Worm (Caenorhabditis elegans) whole organism, late embryonic: ENCODE results near the gene K05F1.1.

Experiments
- C08G9.2 ChIP-seq: sonication (generic microtip); optimal IDR thresholded peaks from 2 replicates; lab custom pipeline; 2016; ENCODE audit warnings: mild to moderate bottlenecking, missing genetic modification characterization, moderate library complexity, missing compliant biosample characterization
- C38D4.7 ChIP-seq: fragments of 200-800 bp; sonication (Bioruptor generic); optimal IDR thresholded peaks from 2 replicates; lab custom pipeline; 2018; ENCODE audit warnings: mild to moderate bottlenecking, missing genetic modification characterization, moderate library complexity, missing compliant biosample characterization
- F13H6.1 ChIP-seq: sonication (generic microtip); optimal IDR thresholded peaks from 2 replicates; lab custom pipeline; 2016; ENCODE audit warnings: missing genetic modification characterization, missing compliant biosample characterization
- K02D7.2 ChIP-seq: sonication (generic microtip); optimal IDR thresholded peaks from 2 replicates; lab custom pipeline; 2017; ENCODE audit warnings: mild to moderate bottlenecking, missing genetic modification characterization, missing compliant biosample characterization
- T23F11.4 ChIP-seq: fragments of 200-800 bp; sonication (Bioruptor generic); optimal IDR thresholded peaks from 2 replicates; lab custom pipeline; 2018; ENCODE audit warnings: mild to moderate bottlenecking, missing genetic modification characterization, missing compliant biosample characterization
- Y22D7AL.16 ChIP-seq: sonication (generic microtip); optimal IDR thresholded peaks from 2 replicates; lab custom pipeline; 2016; ENCODE audit warnings: missing genetic modification characterization, missing compliant biosample characterization
- ama-1 ChIP-seq: fragments of 150-350 bp; optimal IDR thresholded peaks from 2 replicates; lab custom pipeline; 2014
- ceh-14 ChIP-seq: sonication (generic microtip); optimal IDR thresholded peaks from 2 replicates; lab custom pipeline; 2016; ENCODE audit warnings: missing genotype, missing genetic modification characterization, missing compliant biosample characterization
- ceh-18 ChIP-seq: sonication (generic microtip); optimal IDR thresholded peaks from 2 replicates; lab custom pipeline; 2016; ENCODE audit warnings: missing genetic modification characterization, missing compliant biosample characterization
- ceh-19 ChIP-seq: fragments of 200-800 bp; sonication (Bioruptor generic); optimal IDR thresholded peaks from 2 replicates; lab custom pipeline; 2018; ENCODE audit warnings: mild to moderate bottlenecking, missing genetic modification characterization, missing compliant biosample characterization
- ceh-2 ChIP-seq: sonication (generic microtip); optimal IDR thresholded peaks from 2 replicates; lab custom pipeline; 2016; ENCODE audit warnings: missing genotype, missing genetic modification characterization, missing compliant biosample characterization
- ceh-22 ChIP-seq: sonication (generic microtip); optimal IDR thresholded peaks from 2 replicates; lab custom pipeline; 2017; ENCODE audit warnings: missing biosample characterization, missing genetic modification characterization
- ceh-31 ChIP-seq: sonication (generic microtip); optimal IDR thresholded peaks from 2 replicates; lab custom pipeline; 2016; ENCODE audit warnings: missing genetic modification characterization, missing compliant biosample characterization
- ceh-34 ChIP-seq: sonication (generic microtip); optimal IDR thresholded peaks from 2 replicates; lab custom pipeline; 2016; ENCODE audit warnings: mild to moderate bottlenecking, missing genetic modification characterization, missing compliant biosample characterization
- ceh-45 ChIP-seq: fragments of 200-800 bp; sonication (Bioruptor generic); IDR thresholded peaks from 2 replicates; pipeline ENCODE4 v1.3.6; 2022; ENCODE audit warnings: missing genetic modification reagents, missing genetic modification characterization, missing compliant biosample characterization
- ceh-48 ChIP-seq: sonication (generic microtip); optimal IDR thresholded peaks from 2 replicates; lab custom pipeline; 2016; ENCODE audit warnings: missing genetic modification characterization, inconsistent platforms, missing compliant biosample characterization
- ceh-9 ChIP-seq: sonication (generic microtip); optimal IDR thresholded peaks from 2 replicates; lab custom pipeline; 2016; ENCODE audit warnings: mild to moderate bottlenecking, missing genetic modification characterization, inconsistent platforms, missing compliant biosample characterization
- dmd-4 ChIP-seq: sonication (generic microtip); optimal IDR thresholded peaks from 2 replicates; lab custom pipeline; 2016; ENCODE audit warnings: borderline replicate concordance, missing genetic modification characterization, missing compliant biosample characterization
- elt-2 ChIP-seq: sonication (generic microtip); optimal IDR thresholded peaks from 2 replicates; lab custom pipeline; 2016; ENCODE audit warnings: missing genetic modification reagents, missing genetic modification characterization, missing compliant biosample characterization
- elt-4 ChIP-seq: sonication (generic microtip); optimal IDR thresholded peaks from 2 replicates; lab custom pipeline; 2016; ENCODE audit warnings: missing genetic modification characterization, missing compliant biosample characterization
- fkh-10 ChIP-seq: fragments of 150-350 bp; optimal IDR thresholded peaks from 2 replicates; lab custom pipeline; 2014; ENCODE audit warnings: missing biosample characterization, missing genetic modification reagents, missing genetic modification characterization
- hlh-13 ChIP-seq: fragments of 200-800 bp; sonication (Bioruptor generic); optimal IDR thresholded peaks from 2 replicates; lab custom pipeline; 2018; ENCODE audit warnings: mild to moderate bottlenecking, missing genetic modification characterization, missing compliant biosample characterization
- hlh-30 ChIP-seq: sonication (generic microtip); optimal IDR thresholded peaks from 2 replicates; lab custom pipeline; 2017; ENCODE audit warnings: antibody characterized with exemption, missing genetic modification characterization, missing compliant biosample characterization; ENCODE audit not compliant: insufficient read depth
- hlh-8 ChIP-seq: sonication (generic microtip); optimal IDR thresholded peaks from 2 replicates; lab custom pipeline; 2016; ENCODE audit warnings: missing genotype, missing genetic modification characterization, missing compliant biosample characterization
- madf-2 ChIP-seq: sonication (generic microtip); optimal IDR thresholded peaks from 2 replicates; lab custom pipeline; 2017; ENCODE audit warnings: missing genetic modification characterization, missing compliant biosample characterization
- mec-3 ChIP-seq: sonication (generic microtip); optimal IDR thresholded peaks from 2 replicates; lab custom pipeline; 2016; ENCODE audit warnings: borderline replicate concordance, missing genetic modification characterization, missing compliant biosample characterization
- npax-4 ChIP-seq: sonication (generic microtip); optimal IDR thresholded peaks from 2 replicates; lab custom pipeline; 2016; ENCODE audit warnings: missing genetic modification characterization, missing compliant biosample characterization
- odd-2 ChIP-seq: sonication (generic microtip); optimal IDR thresholded peaks from 2 replicates; lab custom pipeline; 2017; ENCODE audit warnings: antibody characterized with exemption, mild to moderate bottlenecking, missing genetic modification characterization, missing compliant biosample characterization
- pag-3 ChIP-seq: sonication (generic microtip); optimal IDR thresholded peaks from 2 replicates; lab custom pipeline; 2016; ENCODE audit warnings: missing compliant biosample characterization, missing genetic modification characterization, borderline replicate concordance
- pha-2 ChIP-seq: sonication (generic microtip); optimal IDR thresholded peaks from 2 replicates; lab custom pipeline; 2017; ENCODE audit warnings: mild to moderate bottlenecking, missing genetic modification characterization, missing compliant biosample characterization
- pros-1 ChIP-seq: fragments of 150-350 bp; optimal IDR thresholded peaks from 2 replicates; lab custom pipeline; 2014; ENCODE audit warnings: missing biosample characterization, missing genetic modification reagents, missing genetic modification characterization
- ref-2 ChIP-seq: sonication (generic microtip); optimal IDR thresholded peaks from 2 replicates; lab custom pipeline; 2016; ENCODE audit warnings: missing genetic modification characterization, missing compliant biosample characterization
- rnt-1 ChIP-seq: sonication (generic microtip); optimal IDR thresholded peaks from 2 replicates; lab custom pipeline; 2016; ENCODE audit warnings: missing genetic modification characterization, missing compliant biosample characterization
- sdc-2 ChIP-seq: sonication (generic microtip); optimal IDR thresholded peaks from 2 replicates; lab custom pipeline; 2016; ENCODE audit warnings: missing genotype, missing genetic modification characterization, missing compliant biosample characterization
- sox-2 ChIP-seq: fragments of 200-800 bp; sonication (Bioruptor generic); IDR thresholded peaks from 2 replicates; pipeline ENCODE4 v1.3.6; 2022; ENCODE audit warnings: missing genetic modification reagents, missing genetic modification characterization, missing compliant biosample characterization
- ttx-3 ChIP-seq: sonication (generic microtip); optimal IDR thresholded peaks from 2 replicates; lab custom pipeline; 2016; ENCODE audit warnings: missing genetic modification reagents, missing genetic modification characterization, missing compliant biosample characterization
- unc-42 ChIP-seq: sonication (generic microtip); optimal IDR thresholded peaks from 2 replicates; lab custom pipeline; 2016; ENCODE audit warnings: missing genotype, missing genetic modification characterization, missing compliant biosample characterization
- unc-55 ChIP-seq: sonication (generic microtip); optimal IDR thresholded peaks from 2 replicates; lab custom pipeline; 2017; ENCODE audit warnings: missing biosample characterization, missing genetic modification reagents, missing genetic modification characterization
- unc-86 ChIP-seq: sonication (generic microtip); optimal IDR thresholded peaks from 2 replicates; lab custom pipeline; 2016; ENCODE audit warnings: missing genetic modification characterization, missing compliant biosample characterization
- ztf-16 ChIP-seq: sonication (generic microtip); optimal IDR thresholded peaks from 2 replicates; lab custom pipeline; 2017; ENCODE audit warnings: missing genetic modification characterization, missing compliant biosample characterization

Gene K05F1.1

DNA sequence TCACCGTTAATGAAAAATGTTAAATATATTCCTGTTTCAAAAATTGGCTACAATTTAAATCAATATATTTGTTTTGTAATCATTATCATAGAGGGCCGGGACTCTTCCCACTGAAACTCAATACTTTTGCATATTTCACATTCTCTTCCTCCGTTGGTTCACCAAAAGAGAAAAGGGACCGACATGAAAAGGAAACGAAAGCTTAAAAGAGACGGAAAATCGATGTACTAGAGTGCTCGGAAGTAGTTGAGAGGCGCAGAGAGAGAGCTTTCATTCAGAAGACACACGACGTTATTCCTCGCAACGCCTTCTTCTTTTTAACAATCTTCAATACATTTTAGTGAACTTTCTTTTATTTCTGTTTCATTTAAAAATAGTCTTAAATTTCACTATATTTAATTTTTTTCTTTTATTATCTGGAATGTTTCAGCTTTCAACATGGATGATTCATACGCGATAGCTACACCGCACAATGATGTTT, 19.1 kb downstream of the K05F1.1 start, which contains the start of gene ehs-1:
TSS of gene ehs-1 (plus strand) at position 431 of the 481 bp plus-strand sequence.
- TF ChIP-seq T23F11.4 (GFP tag; lab: Kevin White, UChicago) (no peak), ceh-48 (peak; percentile 84)

DNA sequence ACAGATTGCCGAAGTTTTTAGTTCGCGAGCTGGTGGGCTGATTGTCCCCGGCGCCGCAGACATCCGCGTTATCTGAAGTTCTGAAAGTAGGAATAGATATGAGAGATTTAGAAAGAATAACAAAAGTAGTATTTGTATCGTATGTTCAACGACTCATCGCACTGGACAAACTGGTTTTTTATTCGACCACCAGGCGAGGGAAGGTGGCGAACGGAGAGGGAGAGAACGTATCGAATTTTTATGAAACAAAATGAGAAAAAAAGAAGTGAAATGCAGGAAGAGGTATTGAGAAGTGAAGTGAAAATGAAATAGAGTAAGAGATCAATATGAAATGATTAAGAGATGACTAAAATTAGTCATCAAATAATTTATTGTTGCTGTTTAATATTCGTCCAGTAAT, 26.2 kb downstream of the K05F1.1 start, which contains the start of gene tbc-2:
TSS of gene tbc-2 (minus strand) at position 80 of the 400 bp plus-strand sequence.
- TF ChIP-seq ama-1 (lab: Kevin White, UChicago) (no peak), ttx-3 (no peak), odd-2 (tag; lab: Kevin White, UChicago) (no peak), C08G9.2 (tag; lab: Kevin White, UChicago) (no peak), unc-55 (GFP tag; lab: Kevin White, UChicago) (no peak), ceh-9 (no peak), sox-2 (no peak), dmd-4 (tag; lab: Kevin White, UChicago) (no peak), rnt-1 (no peak), unc-42 (tag; lab: Kevin White, UChicago) (no peak), pros-1 (tag; lab: Kevin White, UChicago) (no peak), ceh-2 (tag; lab: Kevin White, UChicago) (no peak)

DNA sequence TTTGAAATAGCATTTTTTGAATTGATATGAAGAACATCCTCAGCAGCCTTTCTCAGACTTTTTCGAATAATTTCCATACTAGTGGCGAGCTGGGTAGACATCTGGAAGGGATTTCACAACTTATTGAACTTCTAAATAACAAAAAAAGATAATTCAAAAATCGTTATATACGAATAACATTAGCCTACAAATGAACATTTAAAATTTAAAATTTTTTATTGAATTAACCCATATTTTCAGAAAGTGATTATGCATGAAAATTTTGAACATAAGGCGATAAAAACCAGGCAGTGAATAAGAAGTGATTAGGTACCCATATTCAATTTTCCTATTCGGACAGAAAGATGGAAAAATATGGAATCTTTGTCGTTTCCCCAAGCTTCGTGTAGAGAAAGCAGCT, 27.3 kb downstream of the K05F1.1 start, which contains the start of gene ZK1248.11:
TSS of gene ZK1248.11 (minus strand) at position 101 of the 400 bp plus-strand sequence.
- TF ChIP-seq elt-2 (tag; lab: Kevin White, UChicago) (no peak), npax-4 (tag; lab: Kevin White, UChicago) (no peak), mec-3 (no peak), pag-3 (tag; lab: Kevin White, UChicago) (no peak), hlh-30 (tag; lab: Kevin White, UChicago) (no peak)
- TF ChIP-seq, all 69 proteins: peak for 0

DNA sequence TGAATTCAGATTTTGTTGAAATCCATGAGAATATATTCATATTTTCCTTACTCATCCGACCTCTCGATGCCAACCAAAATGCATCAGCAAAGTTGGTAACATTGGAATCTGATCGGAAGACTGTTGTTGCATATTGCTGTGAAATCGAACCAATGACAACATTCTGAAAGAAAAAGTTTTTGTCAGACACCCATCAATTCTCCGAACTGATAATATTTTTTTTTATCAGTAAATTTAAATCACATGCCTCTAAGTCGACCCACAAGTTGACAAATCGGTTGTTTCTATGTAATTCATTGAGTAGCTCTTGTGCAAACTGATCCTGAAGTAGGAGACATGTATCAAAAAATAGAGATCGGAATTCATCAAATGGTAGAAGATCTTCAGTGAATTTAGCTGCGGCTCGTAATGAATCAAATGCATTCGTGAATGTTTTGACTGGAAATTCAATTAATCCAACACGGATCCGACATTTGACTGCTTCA, 28.8 kb downstream of the K05F1.1 start, which contains the start of gene col-74:
TSS of gene col-74 (plus strand) at position 435 of the 485 bp plus-strand sequence.
- TF ChIP-seq ceh-31 (tag; lab: Kevin White, UChicago) (no peak), sox-2 (no peak), unc-86 (no peak), odd-2 (tag; lab: Kevin White, UChicago) (no peak), C38D4.7 (GFP tag; lab: Kevin White, UChicago) (no peak), ref-2 (tag; lab: Kevin White, UChicago) (no peak), ceh-34 (tag; lab: Kevin White, UChicago) (no peak), ceh-45 (GFP tag; lab: Robert Waterston, UW) (no peak), K02D7.2 (no peak), ceh-18 (tag; lab: Kevin White, UChicago) (no peak), ceh-19 (no peak), hlh-8 (no peak), hlh-13 (no peak)

DNA sequence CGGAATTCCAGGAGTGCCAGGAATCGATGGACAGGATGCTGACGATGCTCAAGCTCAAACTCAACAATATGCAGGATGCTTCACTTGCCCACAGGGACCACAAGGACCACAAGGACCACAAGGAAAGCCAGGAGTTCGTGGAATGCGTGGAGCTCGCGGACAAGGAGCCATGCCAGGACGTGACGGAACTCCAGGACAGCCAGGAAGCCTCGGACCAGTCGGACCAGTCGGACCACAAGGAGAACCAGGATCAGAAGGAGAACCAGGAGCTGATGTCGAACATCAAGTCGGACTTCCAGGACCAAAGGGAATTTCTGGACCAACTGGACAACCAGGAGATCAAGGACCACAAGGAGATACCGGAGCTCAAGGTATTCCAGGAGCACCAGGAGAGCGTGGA, 30.2 kb downstream of the K05F1.1 start:
- TF ChIP-seq F13H6.1 (no peak), pha-2 (tag; lab: Kevin White, UChicago) (no peak), ceh-2 (tag; lab: Kevin White, UChicago) (no peak), Y22D7AL.16 (tag; lab: Kevin White, UChicago) (no peak), rnt-1 (no peak), elt-4 (tag; lab: Kevin White, UChicago) (no peak), ceh-22 (no peak), fkh-10 (GFP tag; lab: Kevin White, UChicago) (no peak), ceh-14 (tag; lab: Kevin White, UChicago) (no peak), ceh-48 (no peak), ztf-16 (tag; lab: Kevin White, UChicago) (no peak), ceh-45 (GFP tag; lab: Robert Waterston, UW) (no peak), ceh-31 (tag; lab: Kevin White, UChicago) (no peak), sdc-2 (tag; lab: Kevin White, UChicago) (no peak), madf-2 (tag; lab: Kevin White, UChicago) (no peak)
